Fruit fly (Drosophila melanogaster): ENCODE results near the gene CG42633.

dm6 chr3R:10767526-10767925 lies 14.5 kb downstream of the CG42633 start, which contains the start of gene TfIIFbeta:
- TF ChIP-seq Sin3A (optimal IDR thresholded peaks at IDR 0.05), result no peak
- no peak for TF ChIP-seq h (optimal IDR thresholded peaks at IDR 0.05)
- TF ChIP-seq ttk (optimal IDR thresholded peaks at IDR 0.05), result no peak
- no peak for TF ChIP-seq psq (optimal IDR thresholded peaks at IDR 0.05)
- no peak for TF ChIP-seq insv (optimal IDR thresholded peaks at IDR 0.05)
- TF ChIP-seq Myc (optimal IDR thresholded peaks at IDR 0.05), result no peak

Measured in Kc167 (cell line).